Fruit fly (Drosophila melanogaster) whole organism, wandering third instar larva: ENCODE results near the gene CG44774.

Experiments used
- CG9705 ChIP-seq: fragments of 200-800 bp; sonication (Bioruptor generic); optimal IDR thresholded peaks from 2 replicates; lab custom pipeline; 2018; ENCODE audit warnings: missing biosample characterization, mild to moderate bottlenecking, missing genetic modification characterization
- Dfd ChIP-seq: fragments of >200 bp; optimal IDR thresholded peaks from 2 replicates; lab custom pipeline; 2017; ENCODE audit warnings: missing biosample characterization, missing genetic modification characterization
- Hr78 ChIP-seq: fragments of >200 bp; optimal IDR thresholded peaks from 2 replicates; lab custom pipeline; 2017; ENCODE audit warnings: missing biosample characterization, missing genetic modification characterization
- Hr83 ChIP-seq: fragments of 200-300 bp; sonication (Bioruptor generic); optimal IDR thresholded peaks from 2 replicates; lab custom pipeline; 2016; ENCODE audit warnings: missing biosample characterization, mild to moderate bottlenecking, missing genetic modification characterization, moderate library complexity; ENCODE audit not compliant: poor library complexity, severe bottlenecking
- OdsH ChIP-seq: fragments of 200-800 bp; sonication (Bioruptor generic); optimal IDR thresholded peaks from 2 replicates; lab custom pipeline; 2016; ENCODE audit warnings: missing biosample characterization, mild to moderate bottlenecking, missing genetic modification characterization
- Sp1 ChIP-seq: fragments of 200-800 bp; sonication (Bioruptor generic); optimal IDR thresholded peaks from 3 replicates; lab custom pipeline; 2019; ENCODE audit warnings: missing biosample characterization, mild to moderate bottlenecking, missing genetic modification characterization, moderate library complexity
- brk ChIP-seq: fragments of 200-800 bp; sonication (Bioruptor generic); optimal IDR thresholded peaks from 2 replicates; lab custom pipeline; 2016; ENCODE audit warnings: missing biosample characterization, mild to moderate bottlenecking, missing genetic modification characterization
- dl ChIP-seq, 2 experiments: fragments of 175-275, 200-275 bp in 1 of 2; fragments of 200-275 bp in 1 of 2; sonication (Bioruptor generic); optimal IDR thresholded peaks; lab custom pipeline; 2018; ENCODE audit warnings: mild to moderate bottlenecking in 2 of 2, missing biosample characterization in 2 of 2, missing genetic modification characterization in 2 of 2, moderate library complexity in 2 of 2; ENCODE audit not compliant: partially characterized antibody in 2 of 2, insufficient read depth in 1 of 2
- h ChIP-seq: fragments of 200-800 bp; sonication (Bioruptor generic); optimal IDR thresholded peaks from 3 replicates; lab custom pipeline; 2016; ENCODE audit warnings: missing biosample characterization, mild to moderate bottlenecking, missing genetic modification characterization
- pan ChIP-seq: fragments of >200 bp; optimal IDR thresholded peaks from 2 replicates; lab custom pipeline; 2017
- sage ChIP-seq: fragments of 200-800 bp; sonication (Bioruptor generic); optimal IDR thresholded peaks from 2 replicates; lab custom pipeline; 2016; ENCODE audit warnings: missing biosample characterization, mild to moderate bottlenecking, missing genetic modification characterization
- usp ChIP-seq: fragments of >200 bp; optimal IDR thresholded peaks from 2 replicates; lab custom pipeline; 2017; ENCODE audit warnings: missing biosample characterization, missing genetic modification characterization

DNA sequence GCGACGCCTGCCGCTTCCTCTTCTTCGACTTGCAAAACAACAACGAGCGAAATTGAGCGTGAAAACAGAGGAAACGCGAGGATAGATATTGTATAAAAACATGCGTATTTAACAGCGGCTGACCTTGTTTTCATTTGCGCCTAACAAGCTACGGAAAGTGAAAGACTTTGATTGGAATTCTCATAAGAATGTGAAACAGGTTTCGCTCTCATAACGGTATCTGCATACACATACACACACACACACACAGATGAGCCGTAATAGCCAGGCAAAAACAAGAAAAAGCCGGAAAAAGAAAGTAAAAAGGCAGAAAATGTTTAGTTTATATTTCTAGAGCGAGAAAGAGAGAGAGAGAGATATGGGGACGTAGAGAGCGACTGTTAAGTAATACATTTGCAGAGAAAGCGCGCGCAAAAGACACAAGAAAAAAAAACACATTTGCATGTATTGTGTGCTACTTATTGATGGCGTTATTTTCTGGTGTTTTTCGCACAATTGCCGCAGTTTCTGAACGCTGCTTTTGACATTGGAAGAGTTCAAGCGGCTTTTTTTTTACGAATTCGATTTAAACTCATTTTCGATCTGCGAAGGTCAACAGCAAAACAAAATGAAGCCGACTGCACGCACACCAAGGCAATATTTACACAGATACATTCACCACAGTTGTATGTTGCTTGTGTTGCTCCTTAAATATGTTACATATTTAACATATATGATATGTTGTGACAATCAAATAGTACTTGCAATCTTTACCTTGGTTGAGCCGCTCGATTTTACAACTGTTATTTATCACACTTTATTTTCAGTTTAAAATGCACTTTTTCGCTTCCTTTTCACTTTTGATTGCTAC, 458 bp downstream of the CG44774 start:
- TF ChIP-seq Hr78 (GFP tag; lab: Kevin White, UChicago), result no peak
- no peak for TF ChIP-seq Dfd
- no peak for TF ChIP-seq Hr83
- TF ChIP-seq pan (lab: Kevin White, UChicago), result no peak
- no peak for TF ChIP-seq CG9705 (GFP tag; lab: Kevin White, UChicago)
- TF ChIP-seq h (GFP tag; lab: Kevin White, UChicago), result no peak
- TF ChIP-seq brk (GFP tag; lab: Kevin White, UChicago), result no peak
- no peak for TF ChIP-seq OdsH (GFP tag; lab: Kevin White, UChicago)
- TF ChIP-seq dl (GFP tag; optimal IDR thresholded peaks at IDR 0.05; lab: Kevin White, UChicago; ENCODE audit: insufficient read depth in 1 of 2, partially characterized antibody in 2 of 2), result no peak
- TF ChIP-seq sage (GFP tag; lab: Kevin White, UChicago), result no peak
- TF ChIP-seq usp (GFP tag; lab: Kevin White, UChicago), result no peak
- TF ChIP-seq Sp1 (GFP tag; lab: Kevin White, UChicago), result no peak
